Fruit fly (Drosophila melanogaster) whole organism, pupa: ENCODE measurements around the gene DEF8.

Experiments
- CG10348 ChIP-seq: fragments of 200-800 bp; sonication (Bioruptor generic); IDR thresholded peaks from 2 replicates; pipeline ENCODE4 v1.3.6; 2022; ENCODE audit warnings: missing biosample characterization, missing genetic modification characterization
- CG13204 ChIP-seq: fragments of 200-800 bp; sonication (Bioruptor generic); optimal IDR thresholded peaks from 2 replicates; lab custom pipeline; 2018; ENCODE audit warnings: missing biosample characterization, mild to moderate bottlenecking, missing genetic modification characterization, moderate library complexity
- CG14655 ChIP-seq: fragments of 200-800 bp; sonication (Bioruptor generic); optimal IDR thresholded peaks from 3 replicates; lab custom pipeline; 2017; ENCODE audit warnings: mild to moderate bottlenecking, missing biosample characterization, missing genetic modification reagents, missing genetic modification characterization
- CG17806 ChIP-seq: fragments of 200-800 bp; sonication (Bioruptor generic); optimal IDR thresholded peaks from 2 replicates; lab custom pipeline; 2018; ENCODE audit warnings: missing biosample characterization, mild to moderate bottlenecking, missing genetic modification characterization, moderate library complexity
- CG34367 ChIP-seq: fragments of 200-800 bp; sonication (Bioruptor generic); optimal IDR thresholded peaks from 2 replicates; lab custom pipeline; 2018; ENCODE audit warnings: missing biosample characterization, mild to moderate bottlenecking, missing genetic modification characterization
- CG4496 ChIP-seq: fragments of 200-800 bp; sonication (Bioruptor generic); IDR thresholded peaks from 3 replicates; pipeline ENCODE4 v1.3.6; 2022; ENCODE audit warnings: missing biosample characterization, missing genetic modification characterization
- CG8301 ChIP-seq: fragments of 200-800 bp; sonication (Bioruptor generic); optimal IDR thresholded peaks from 2 replicates; lab custom pipeline; 2018; ENCODE audit warnings: missing biosample characterization, mild to moderate bottlenecking, missing genetic modification characterization
- D1 ChIP-seq: fragments of 200-800 bp; sonication (Bioruptor generic); optimal IDR thresholded peaks from 2 replicates; lab custom pipeline; 2018; ENCODE audit warnings: missing biosample characterization, mild to moderate bottlenecking, missing genetic modification characterization, moderate library complexity
- EcR ChIP-seq: fragments of 200-800 bp; sonication (Bioruptor generic); optimal IDR thresholded peaks from 3 replicates; lab custom pipeline; 2019; ENCODE audit warnings: missing biosample characterization, missing genetic modification characterization, mild to moderate bottlenecking, moderate library complexity, missing genetic modification reagents
- Pif1A ChIP-seq: fragments of 200-800 bp; sonication (Bioruptor generic); optimal IDR thresholded peaks from 3 replicates; lab custom pipeline; 2016; ENCODE audit warnings: missing biosample characterization, missing genetic modification characterization
- fd96Ca ChIP-seq: fragments of 200-800 bp; sonication (Bioruptor generic); IDR thresholded peaks from 3 replicates; pipeline ENCODE4 v1.3.6; 2022; ENCODE audit warnings: missing biosample characterization, missing genetic modification characterization
- rn ChIP-seq: fragments of 200-800 bp; sonication (Bioruptor generic); IDR thresholded peaks from 2 replicates; pipeline ENCODE4 v1.3.6; 2022; ENCODE audit warnings: missing biosample characterization, missing genetic modification characterization

- no peak for TF ChIP-seq fd96Ca (GFP tag; lab: Robert Waterston, UW)
- TF ChIP-seq D1 (tag; lab: Kevin White, UChicago) = no peak
- no peak for TF ChIP-seq CG4496
- no peak for TF ChIP-seq CG13204 (GFP tag; lab: Kevin White, UChicago)
- TF ChIP-seq CG8301 (tag; lab: Kevin White, UChicago) = no peak
- TF ChIP-seq CG34367 (tag; lab: Kevin White, UChicago) = no peak
- TF ChIP-seq CG17806 (tag; lab: Kevin White, UChicago) = no peak
- TF ChIP-seq CG10348 (GFP tag; lab: Robert Waterston, UW) = no peak
- TF ChIP-seq Pif1A (GFP tag; lab: Kevin White, UChicago) = no peak
- TF ChIP-seq CG14655 = no peak
- TF ChIP-seq rn (GFP tag; lab: Robert Waterston, UW) = no peak
- no peak for TF ChIP-seq EcR (GFP tag; lab: Kevin White, UChicago)
These were observed 36.0 kb upstream of the DEF8 start for dm6 chr3L:12095960-12096359.
